Worm (Caenorhabditis elegans) whole organism, young adult: Measurements from ENCODE around the gene T09B9.3.

ENCODE experiments used
- B0019.2 ChIP-seq: fragments of 200-800 bp; sonication (Bioruptor generic); conservative IDR thresholded peaks from 2 replicates; pipeline ENCODE4 v1.3.6; 2022; ENCODE audit warnings: missing genetic modification reagents, missing genetic modification characterization, missing compliant biosample characterization
- B0336.3 ChIP-seq: fragments of 200-800 bp; sonication (Bioruptor generic); IDR thresholded peaks from 2 replicates; pipeline ENCODE4 v1.3.6; 2022; ENCODE audit warnings: missing genetic modification characterization, missing compliant biosample characterization
- F23B12.7 ChIP-seq: sonication (generic microtip); optimal IDR thresholded peaks from 2 replicates; lab custom pipeline; 2017; ENCODE audit warnings: missing genetic modification characterization, mild to moderate bottlenecking, missing compliant biosample characterization, antibody characterized with exemption, moderate library complexity; ENCODE audit not compliant: insufficient read depth
- F37B4.10 ChIP-seq: fragments of 200-800 bp; sonication (Bioruptor generic); IDR thresholded peaks from 2 replicates; pipeline ENCODE4 v1.3.6; 2022; ENCODE audit warnings: missing genetic modification characterization, missing compliant biosample characterization
- F39B2.1 ChIP-seq: fragments of 200-800 bp; sonication (Bioruptor generic); IDR thresholded peaks from 2 replicates; pipeline ENCODE4 v1.3.6; 2022; ENCODE audit warnings: missing genetic modification reagents, missing genetic modification characterization, missing compliant biosample characterization
- F55B11.4 ChIP-seq: sonication (generic microtip); optimal IDR thresholded peaks from 2 replicates; lab custom pipeline; 2016; ENCODE audit warnings: missing compliant biosample characterization, missing genetic modification characterization, borderline replicate concordance; ENCODE audit not compliant: insufficient read depth
- F57A8.1 ChIP-seq: fragments of 200-800 bp; sonication (Bioruptor generic); optimal IDR thresholded peaks from 2 replicates; lab custom pipeline; 2018; ENCODE audit warnings: mild to moderate bottlenecking, missing genetic modification characterization, moderate library complexity, missing compliant biosample characterization
- F57C9.4 ChIP-seq: sonication (generic microtip); optimal IDR thresholded peaks from 2 replicates; lab custom pipeline; 2017; ENCODE audit warnings: mild to moderate bottlenecking, missing genetic modification characterization, missing compliant biosample characterization
- K12H6.12 ChIP-seq: fragments of 200-800 bp; sonication (Bioruptor generic); optimal IDR thresholded peaks from 2 replicates; lab custom pipeline; 2018; ENCODE audit warnings: mild to moderate bottlenecking, missing genetic modification characterization, missing compliant biosample characterization
- T07F8.4 ChIP-seq: sonication (generic microtip); optimal IDR thresholded peaks from 2 replicates; lab custom pipeline; 2016; ENCODE audit warnings: mild to moderate bottlenecking, missing genetic modification characterization, moderate library complexity, missing compliant biosample characterization
- Y53F4B.3 ChIP-seq: fragments of 200-800 bp; sonication (Bioruptor generic); IDR thresholded peaks from 2 replicates; pipeline ENCODE4 v1.3.6; 2022; ENCODE audit warnings: missing genetic modification reagents, missing genetic modification characterization, missing compliant biosample characterization
- Y79H2A.3 ChIP-seq: fragments of 200-800 bp; sonication (Bioruptor generic); conservative IDR thresholded peaks from 2 replicates; pipeline ENCODE4 v1.3.6; 2022; ENCODE audit warnings: missing genetic modification reagents, missing genetic modification characterization, missing compliant biosample characterization
- akir-1 ChIP-seq: fragments of 200-800 bp; sonication (Bioruptor generic); optimal IDR thresholded peaks from 2 replicates; lab custom pipeline; 2018; ENCODE audit warnings: mild to moderate bottlenecking, missing genetic modification characterization, moderate library complexity, missing compliant biosample characterization
- aptf-2 ChIP-seq: fragments of 200-800 bp; sonication (Bioruptor generic); conservative IDR thresholded peaks from 2 replicates; pipeline ENCODE4 v1.3.6; 2022; ENCODE audit warnings: missing genetic modification reagents, missing genetic modification characterization, missing compliant biosample characterization
- aptf-3 ChIP-seq: fragments of 200-800 bp; sonication (Bioruptor generic); IDR thresholded peaks from 2 replicates; pipeline ENCODE4 v1.3.6; 2022; ENCODE audit warnings: missing genetic modification characterization, missing compliant biosample characterization
- bed-1 ChIP-seq: fragments of 200-800 bp; sonication (Bioruptor generic); IDR thresholded peaks from 2 replicates; pipeline ENCODE4 v1.3.6; 2022; ENCODE audit warnings: missing genetic modification reagents, missing genetic modification characterization, missing compliant biosample characterization
- ceh-27 ChIP-seq: fragments of 200-800 bp; sonication (Bioruptor generic); optimal IDR thresholded peaks from 2 replicates; lab custom pipeline; 2018; ENCODE audit warnings: mild to moderate bottlenecking, missing genetic modification characterization, moderate library complexity, missing compliant biosample characterization
- ceh-58 ChIP-seq: fragments of 200-800 bp; sonication (Bioruptor generic); IDR thresholded peaks from 2 replicates; pipeline ENCODE4 v1.3.6; 2022; ENCODE audit warnings: missing genetic modification characterization, missing compliant biosample characterization
- ceh-79 ChIP-seq: sonication (generic microtip); optimal IDR thresholded peaks from 2 replicates; lab custom pipeline; 2017; ENCODE audit warnings: mild to moderate bottlenecking, missing genetic modification characterization, missing compliant biosample characterization
- chd-7 ChIP-seq: sonication (generic microtip); optimal IDR thresholded peaks from 2 replicates; lab custom pipeline; 2016; ENCODE audit warnings: mild to moderate bottlenecking, missing genetic modification characterization, moderate library complexity, missing compliant biosample characterization
- die-1 ChIP-seq: sonication (generic microtip); optimal IDR thresholded peaks from 2 replicates; lab custom pipeline; 2016; ENCODE audit warnings: missing genotype, mild to moderate bottlenecking, missing genetic modification characterization, missing compliant biosample characterization
- dpff-1 ChIP-seq: sonication (generic microtip); optimal IDR thresholded peaks from 2 replicates; lab custom pipeline; 2017; ENCODE audit warnings: mild to moderate bottlenecking, missing genetic modification characterization, missing compliant biosample characterization
- ekl-4 ChIP-seq: fragments of 200-800 bp; sonication (Bioruptor generic); IDR thresholded peaks from 2 replicates; pipeline ENCODE4 v1.3.6; 2022; ENCODE audit warnings: missing genetic modification reagents, missing genetic modification characterization, missing compliant biosample characterization
- him-1 ChIP-seq: sonication (generic microtip); optimal IDR thresholded peaks from 2 replicates; lab custom pipeline; 2016; ENCODE audit warnings: missing genotype, missing genetic modification reagents, missing genetic modification characterization, missing compliant biosample characterization
- hlh-12 ChIP-seq: sonication (generic microtip); optimal IDR thresholded peaks from 2 replicates; lab custom pipeline; 2016; ENCODE audit warnings: missing genetic modification characterization, missing compliant biosample characterization
- hlh-26 ChIP-seq: fragments of 200-800 bp; sonication (Bioruptor generic); conservative IDR thresholded peaks from 2 replicates; pipeline ENCODE4 v1.3.6; 2022; ENCODE audit warnings: missing genetic modification reagents, missing genetic modification characterization, missing compliant biosample characterization
- hrde-1 ChIP-seq: sonication (generic microtip); optimal IDR thresholded peaks from 2 replicates; lab custom pipeline; 2016; ENCODE audit warnings: missing genetic modification characterization, mild to moderate bottlenecking, missing compliant biosample characterization, moderate library complexity, missing genotype, missing genetic modification reagents, borderline replicate concordance
- lag-1 ChIP-seq: fragments of 200-800 bp; sonication (Bioruptor generic); IDR thresholded peaks from 2 replicates; pipeline ENCODE4 v1.3.6; 2022; ENCODE audit warnings: missing genetic modification reagents, missing genetic modification characterization, missing compliant biosample characterization
- lsl-1 ChIP-seq: fragments of 200-800 bp; sonication (Bioruptor generic); optimal IDR thresholded peaks from 2 replicates; lab custom pipeline; 2018; ENCODE audit warnings: mild to moderate bottlenecking, missing genetic modification characterization, moderate library complexity, missing compliant biosample characterization
- lsy-27 ChIP-seq: sonication (generic microtip); optimal IDR thresholded peaks from 2 replicates; lab custom pipeline; 2017; ENCODE audit warnings: missing genetic modification characterization, mild to moderate bottlenecking, missing compliant biosample characterization, antibody characterized with exemption, missing genotype, borderline replicate concordance; ENCODE audit not compliant: insufficient read depth
- madf-10 ChIP-seq: sonication (generic microtip); optimal IDR thresholded peaks from 2 replicates; lab custom pipeline; 2016; ENCODE audit warnings: mild to moderate bottlenecking, missing genetic modification characterization, missing compliant biosample characterization
- madf-3 ChIP-seq: fragments of 200-800 bp; sonication (Bioruptor generic); IDR thresholded peaks from 2 replicates; pipeline ENCODE4 v1.3.6; 2022; ENCODE audit warnings: missing genetic modification reagents, missing genetic modification characterization, missing compliant biosample characterization
- nhr-179 ChIP-seq: sonication (generic microtip); optimal IDR thresholded peaks from 2 replicates; lab custom pipeline; 2016; ENCODE audit warnings: mild to moderate bottlenecking, missing genetic modification characterization, missing compliant biosample characterization
- pbrm-1 ChIP-seq: fragments of 200-800 bp; sonication (Bioruptor generic); IDR thresholded peaks from 2 replicates; pipeline ENCODE4 v1.3.6; 2022; ENCODE audit warnings: missing genetic modification reagents, missing genetic modification characterization, missing compliant biosample characterization
- repo-1 ChIP-seq: sonication (generic microtip); optimal IDR thresholded peaks from 2 replicates; lab custom pipeline; 2017; ENCODE audit warnings: mild to moderate bottlenecking, missing genetic modification characterization, missing compliant biosample characterization
- rpc-1 ChIP-seq, 2 experiments: fragments of 150-350 bp in 1 of 2; sonication (generic microtip) in 1 of 2; optimal IDR thresholded peaks; 2 replicates each; lab custom pipeline; 2014 to 2018; ENCODE audit warnings: missing biosample characterization in 1 of 2, missing genetic modification characterization in 1 of 2, missing genetic modification reagents in 1 of 2, missing genotype in 1 of 2
- snpc-1.1 ChIP-seq: sonication (generic microtip); optimal IDR thresholded peaks from 2 replicates; lab custom pipeline; 2017; ENCODE audit warnings: missing genetic modification characterization, mild to moderate bottlenecking, missing compliant biosample characterization, antibody characterized with exemption, moderate library complexity, missing genotype, missing genetic modification reagents; ENCODE audit not compliant: insufficient read depth
- snpc-3.4 ChIP-seq: sonication (generic microtip); optimal IDR thresholded peaks from 2 replicates; lab custom pipeline; 2017; ENCODE audit warnings: missing genetic modification characterization, mild to moderate bottlenecking, missing compliant biosample characterization, antibody characterized with exemption, moderate library complexity, missing genotype, missing genetic modification reagents
- snpc-4 ChIP-seq, 5 experiments: fragments of 150-350 bp in 1 of 5; sonication (generic microtip) in 4 of 5; optimal IDR thresholded peaks; 2 replicates each; lab custom pipeline; 2014 to 2018; ENCODE audit warnings: missing genetic modification characterization in 5 of 5, missing biosample characterization in 3 of 5, antibody characterized with exemption in 2 of 5, mild to moderate bottlenecking in 2 of 5, missing compliant biosample characterization in 2 of 5, missing genotype in 2 of 5, moderate library complexity in 2 of 5, missing genetic modification reagents in 1 of 5
- tbp1 ChIP-seq: fragments of 200-800 bp; sonication (Bioruptor generic); optimal IDR thresholded peaks from 2 replicates; lab custom pipeline; 2018; ENCODE audit warnings: mild to moderate bottlenecking, missing genetic modification characterization, missing compliant biosample characterization
- tlf-1 ChIP-seq: fragments of 200-800 bp; sonication (Bioruptor generic); optimal IDR thresholded peaks from 2 replicates; lab custom pipeline; 2018; ENCODE audit warnings: mild to moderate bottlenecking, missing genetic modification characterization, missing compliant biosample characterization
- zfh-2 ChIP-seq: fragments of 200-800 bp; sonication (Bioruptor generic); conservative IDR thresholded peaks from 2 replicates; pipeline ENCODE4 v1.3.6; 2022; ENCODE audit warnings: missing genetic modification reagents, missing genetic modification characterization, missing compliant biosample characterization
- ztf-22 ChIP-seq: fragments of 200-800 bp; sonication (Bioruptor generic); optimal IDR thresholded peaks from 2 replicates; lab custom pipeline; 2018; ENCODE audit warnings: mild to moderate bottlenecking, missing genetic modification characterization, moderate library complexity, missing compliant biosample characterization
- ztf-25 ChIP-seq: fragments of 200-800 bp; sonication (Bioruptor generic); IDR thresholded peaks from 2 replicates; pipeline ENCODE4 v1.3.6; 2022; ENCODE audit warnings: missing genetic modification reagents, missing genetic modification characterization, missing compliant biosample characterization
- ztf-3 ChIP-seq: fragments of 200-800 bp; sonication (Bioruptor generic); optimal IDR thresholded peaks from 2 replicates; lab custom pipeline; 2018; ENCODE audit warnings: mild to moderate bottlenecking, missing genetic modification characterization, missing compliant biosample characterization
- ztf-6 ChIP-seq: fragments of 200-800 bp; sonication (Bioruptor generic); IDR thresholded peaks from 2 replicates; pipeline ENCODE4 v1.3.6; 2022; ENCODE audit warnings: missing genetic modification reagents, missing genetic modification characterization, missing compliant biosample characterization

T09B9.3 gene

DNA sequence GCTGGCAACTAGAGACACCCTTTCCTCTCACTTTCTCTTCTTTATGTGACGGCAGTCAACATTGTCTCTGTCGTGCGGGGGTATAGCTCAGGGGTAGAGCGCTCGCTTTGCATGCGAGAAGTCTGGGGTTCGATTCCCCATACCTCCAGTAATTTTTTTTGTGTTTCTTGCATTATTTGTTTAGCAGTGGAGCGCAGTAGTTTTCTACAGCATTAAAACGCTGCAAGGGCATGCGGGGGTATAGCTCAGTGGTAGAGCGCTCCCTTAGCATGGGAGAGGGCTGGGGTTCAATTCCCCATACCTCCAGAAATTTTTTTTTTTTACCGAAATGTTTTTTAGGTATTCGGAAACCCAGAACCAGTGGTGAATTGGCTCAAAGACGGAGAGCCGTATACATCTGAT, 17.7 kb downstream of the T09B9.3 start (continued):
- TF ChIP-seq akir-1 (GFP tag; lab: Kevin White, UChicago): peak; percentile 84
- TF ChIP-seq B0019.2 (GFP tag; lab: Robert Waterston, UW): peak; percentile 39; the same call in 1 of the 2 replicates
- TF ChIP-seq dpff-1 (tag; lab: Kevin White, UChicago): peak; percentile 67
- TF ChIP-seq hrde-1 (tag; lab: Kevin White, UChicago): peak; percentile 95
- peak; percentile 89 for TF ChIP-seq F39B2.1 (GFP tag; lab: Robert Waterston, UW)
- peak; percentile 52; the same call in 1 of the 2 replicates for TF ChIP-seq hlh-26
- peak; percentile 94 for TF ChIP-seq F23B12.7 (tag; lab: Kevin White, UChicago)
- TF ChIP-seq Y53F4B.3: peak; percentile 90
- TF ChIP-seq aptf-3 (GFP tag; lab: Robert Waterston, UW): peak; percentile 98
- peak; percentile 45 for TF ChIP-seq F55B11.4
- peak; percentile 96; the same call in 1 of the 2 replicates for TF ChIP-seq ceh-58 (GFP tag; lab: Robert Waterston, UW)
- peak; percentile 97 for TF ChIP-seq pbrm-1 (GFP tag; lab: Robert Waterston, UW)
- TF ChIP-seq repo-1 (tag; lab: Kevin White, UChicago): peak; percentile 95
- peak; percentile 86 for TF ChIP-seq zfh-2 (GFP tag; lab: Robert Waterston, UW)
- peak; percentile 98 for TF ChIP-seq die-1 (tag; lab: Kevin White, UChicago)
- TF ChIP-seq tlf-1 (GFP tag; lab: Kevin White, UChicago): peak; percentile 74
- TF ChIP-seq K12H6.12: peak; percentile 86
- peak; percentile 96 for TF ChIP-seq ztf-22
- TF ChIP-seq tbp1 (GFP tag; lab: Kevin White, UChicago): peak; percentile 98
- peak; percentile 81 for TF ChIP-seq lsy-27 (tag; lab: Kevin White, UChicago)
- peak; percentile 80 for TF ChIP-seq madf-3 (GFP tag; lab: Robert Waterston, UW)
- peak; percentile 97 for TF ChIP-seq chd-7 (tag; lab: Kevin White, UChicago)
- peak; percentile 96 for TF ChIP-seq bed-1 (GFP tag; lab: Robert Waterston, UW)
- TF ChIP-seq T07F8.4 (tag; lab: Kevin White, UChicago): peak; percentile 94
- TF ChIP-seq rpc-1 (optimal IDR thresholded peaks at IDR 0.05; lab: Kevin White, UChicago): peak; percentile 99
- peak; percentile 99 for TF ChIP-seq rpc-1 (tag; optimal IDR thresholded peaks at IDR 0.05; lab: Kevin White, UChicago)
- TF ChIP-seq him-1 (tag; lab: Kevin White, UChicago): peak; percentile 98
- peak; percentile 84 for TF ChIP-seq snpc-4 (GFP tag; optimal IDR thresholded peaks at IDR 0.05; lab: Kevin White, UChicago)
- peak in 2 of 4 experiments; percentile 82 to 89 for TF ChIP-seq snpc-4 (tag; optimal IDR thresholded peaks at IDR 0.05; lab: Kevin White, UChicago)
- TF ChIP-seq snpc-3.4 (tag; lab: Kevin White, UChicago): peak; percentile 86
- peak; percentile 85 for TF ChIP-seq Y79H2A.3 (GFP tag; lab: Robert Waterston, UW)
- peak; percentile 90 for TF ChIP-seq B0336.3 (GFP tag; lab: Robert Waterston, UW)
- TF ChIP-seq snpc-1.1 (tag; lab: Kevin White, UChicago): peak; percentile 74
- TF ChIP-seq madf-10 (tag; lab: Kevin White, UChicago): peak; percentile 93
- TF ChIP-seq F37B4.10 (GFP tag; lab: Robert Waterston, UW): peak; percentile 91; the same call in 1 of the 2 replicates
- peak; percentile 55 for TF ChIP-seq ztf-3 (GFP tag; lab: Kevin White, UChicago)
- TF ChIP-seq ceh-27 (GFP tag; lab: Kevin White, UChicago): peak; percentile 90
- peak; percentile 94 for TF ChIP-seq F57C9.4 (tag; lab: Kevin White, UChicago)
- TF ChIP-seq nhr-179 (tag; lab: Kevin White, UChicago): peak; percentile 89
- peak; percentile 97 for TF ChIP-seq F57A8.1
- TF ChIP-seq ekl-4: peak; percentile 94
- peak; percentile 97 for TF ChIP-seq ztf-25 (GFP tag; lab: Robert Waterston, UW)
- peak; percentile 80 for TF ChIP-seq aptf-2 (GFP tag; lab: Robert Waterston, UW)
- TF ChIP-seq ztf-6 (GFP tag; lab: Robert Waterston, UW): peak; percentile 87
- TF ChIP-seq lsl-1 (GFP tag; lab: Kevin White, UChicago): peak; percentile 52
- TF ChIP-seq hlh-12 (tag; lab: Kevin White, UChicago): peak; percentile 91
- TF ChIP-seq lag-1 (GFP tag; lab: Robert Waterston, UW): peak; percentile 93
- peak; percentile 93 for TF ChIP-seq ceh-79 (tag; lab: Kevin White, UChicago)
